Worm (Caenorhabditis elegans) whole organism, L2 larva: ENCODE data around the gene R13H4.5.

Experiments used
- Y55F3AM.14 ChIP-seq: fragments of 200-800 bp; sonication (Bioruptor generic); optimal IDR thresholded peaks from 2 replicates; lab custom pipeline; 2018; ENCODE audit warnings: mild to moderate bottlenecking, missing genetic modification characterization, missing compliant biosample characterization
- alr-1 ChIP-seq: fragments of 150-350 bp; optimal IDR thresholded peaks from 2 replicates; lab custom pipeline; 2014; ENCODE audit warnings: missing biosample characterization, missing genetic modification characterization
- elt-1 ChIP-seq: fragments of 150-350 bp; optimal IDR thresholded peaks from 2 replicates; lab custom pipeline; 2014; ENCODE audit warnings: missing biosample characterization, missing genetic modification characterization
- gmeb-1 ChIP-seq: fragments of 150-350 bp; optimal IDR thresholded peaks from 2 replicates; lab custom pipeline; 2014; ENCODE audit warnings: missing biosample characterization, missing genetic modification characterization
- mdl-1 ChIP-seq, 2 experiments: fragments of 150-350 bp in 1 of 2; sonication (generic microtip) in 1 of 2; optimal IDR thresholded peaks; 2 replicates each; lab custom pipeline; 2017; ENCODE audit warnings: missing biosample characterization in 2 of 2, missing genetic modification characterization in 2 of 2
- nhr-23 ChIP-seq: fragments of 150-350 bp; optimal IDR thresholded peaks from 2 replicates; lab custom pipeline; 2014; ENCODE audit warnings: missing biosample characterization, missing genetic modification reagents, missing genetic modification characterization
- nhr-237 ChIP-seq: fragments of 150-350 bp; optimal IDR thresholded peaks from 2 replicates; lab custom pipeline; 2014; ENCODE audit warnings: missing biosample characterization, missing genetic modification characterization
- nhr-6 ChIP-seq: fragments of 150-350 bp; optimal IDR thresholded peaks from 2 replicates; lab custom pipeline; 2014; ENCODE audit warnings: missing biosample characterization, missing genetic modification characterization
- skn-1 ChIP-seq: sonication (generic microtip); optimal IDR thresholded peaks from 2 replicates; lab custom pipeline; 2017; ENCODE audit warnings: missing biosample characterization, missing genetic modification characterization
- zag-1 ChIP-seq: fragments of 150-350 bp; optimal IDR thresholded peaks from 2 replicates; lab custom pipeline; 2014; ENCODE audit warnings: missing biosample characterization, missing genetic modification characterization
- ztf-11 ChIP-seq: sonication (generic microtip); optimal IDR thresholded peaks from 2 replicates; lab custom pipeline; 2017; ENCODE audit warnings: missing biosample characterization, missing genetic modification characterization

R13H4.5 gene

ce11 chrV:11902161-11902560 is 41.7 kb downstream of the R13H4.5 start:
- TF ChIP-seq alr-1 (tag; lab: Kevin White, UChicago), result no peak
- TF ChIP-seq skn-1, result no peak
- TF ChIP-seq nhr-6 (tag; lab: Kevin White, UChicago), result no peak
- TF ChIP-seq nhr-23, result no peak

ce11 chrV:11905977-11906376 is 45.5 kb downstream of the R13H4.5 start:
- TF ChIP-seq ztf-11 (tag; lab: Kevin White, UChicago), result no peak
- no peak for TF ChIP-seq alr-1 (tag; lab: Kevin White, UChicago)
- no peak for TF ChIP-seq Y55F3AM.14
- TF ChIP-seq zag-1 (tag; lab: Kevin White, UChicago), result no peak
- no peak for TF ChIP-seq gmeb-1 (tag; lab: Kevin White, UChicago)
- no peak for TF ChIP-seq elt-1 (tag; lab: Kevin White, UChicago)
- TF ChIP-seq mdl-1 (tag; optimal IDR thresholded peaks at IDR 0.05; lab: Kevin White, UChicago), result no peak
- no peak for TF ChIP-seq nhr-237 (tag; lab: Kevin White, UChicago)
